Worm (Caenorhabditis elegans) whole organism, L4 larva: ENCODE results near the gene sri-2.

Experiments used
- F26F4.8 ChIP-seq: fragments of 200-800 bp; sonication (Bioruptor generic); conservative IDR thresholded peaks from 2 replicates; pipeline ENCODE4 v1.3.6; 2022; ENCODE audit warnings: missing genetic modification characterization, missing compliant biosample characterization
- F37D6.2 ChIP-seq: sonication (generic microtip); optimal IDR thresholded peaks from 2 replicates; lab custom pipeline; 2016; ENCODE audit warnings: mild to moderate bottlenecking, missing genetic modification characterization, missing compliant biosample characterization
- T26A8.4 ChIP-seq: fragments of 200-800 bp; sonication (Bioruptor generic); IDR thresholded peaks from 2 replicates; pipeline ENCODE4 v1.3.6; 2022; ENCODE audit warnings: missing genetic modification characterization, missing compliant biosample characterization
- Y48G9A.11 ChIP-seq: fragments of 200-800 bp; sonication (Bioruptor generic); IDR thresholded peaks from 2 replicates; pipeline ENCODE4 v1.3.6; 2022; ENCODE audit warnings: missing genetic modification reagents, missing genetic modification characterization, missing compliant biosample characterization
- aha-1 ChIP-seq: fragments of 150-350 bp; peaks from one replicate; lab custom pipeline; 2014; ENCODE audit warnings: missing biosample characterization, missing genetic modification characterization
- ceh-82 ChIP-seq: sonication (generic microtip); optimal IDR thresholded peaks from 2 replicates; lab custom pipeline; 2017; ENCODE audit warnings: missing biosample characterization, missing genetic modification characterization
- cey-2 ChIP-seq: sonication (generic microtip); optimal IDR thresholded peaks from 3 replicates; lab custom pipeline; 2017; ENCODE audit warnings: missing genetic modification characterization, mild to moderate bottlenecking, missing compliant biosample characterization, antibody characterized with exemption, borderline replicate concordance; ENCODE audit not compliant: insufficient read depth
- ctbp-1 ChIP-seq: fragments of 200-800 bp; sonication (Bioruptor generic); IDR thresholded peaks from 2 replicates; pipeline ENCODE4 v1.3.6; 2022; ENCODE audit warnings: missing genetic modification reagents, missing genetic modification characterization, missing compliant biosample characterization
- daf-12 ChIP-seq: fragments of 150-350 bp; optimal IDR thresholded peaks from 2 replicates; lab custom pipeline; 2014; ENCODE audit warnings: missing biosample characterization, missing genetic modification reagents, missing genetic modification characterization
- daf-16 ChIP-seq, 3 experiments: sonication (generic microtip); optimal IDR thresholded peaks; 2 replicates each; lab custom pipeline; 2016 to 2017; ENCODE audit warnings: missing genetic modification characterization in 3 of 3, missing genetic modification reagents in 3 of 3, mild to moderate bottlenecking in 2 of 3, missing compliant biosample characterization in 2 of 3, missing biosample characterization in 1 of 3, moderate library complexity in 1 of 3
- dmd-6 ChIP-seq: fragments of 200-800 bp; sonication (Bioruptor generic); IDR thresholded peaks from 2 replicates; pipeline ENCODE4 v1.3.6; 2022; ENCODE audit warnings: missing genetic modification reagents, missing genetic modification characterization, missing compliant biosample characterization
- dve-1 ChIP-seq: sonication (generic microtip); optimal IDR thresholded peaks from 2 replicates; lab custom pipeline; 2017; ENCODE audit warnings: antibody characterized with exemption, mild to moderate bottlenecking, missing genetic modification characterization, missing compliant biosample characterization; ENCODE audit not compliant: insufficient read depth
- egl-27 ChIP-seq: sonication (generic microtip); optimal IDR thresholded peaks from 3 replicates; lab custom pipeline; 2017; ENCODE audit warnings: missing biosample characterization, missing genetic modification reagents, missing genetic modification characterization
- fkh-10 ChIP-seq: fragments of 150-350 bp; optimal IDR thresholded peaks from 2 replicates; lab custom pipeline; 2014; ENCODE audit warnings: missing biosample characterization, missing genetic modification reagents, missing genetic modification characterization
- fos-1 ChIP-seq: fragments of 150-350 bp; optimal IDR thresholded peaks from 2 replicates; lab custom pipeline; 2014; ENCODE audit warnings: missing biosample characterization, missing genetic modification characterization
- hif-1 ChIP-seq, 2 experiments: sonication (generic microtip); optimal IDR thresholded peaks; 2 replicates each; lab custom pipeline; 2016 to 2017; ENCODE audit warnings: missing compliant biosample characterization in 2 of 2, missing genetic modification characterization in 2 of 2, missing genetic modification reagents in 2 of 2, missing genotype in 2 of 2, mild to moderate bottlenecking in 1 of 2
- hlh-30 ChIP-seq: sonication (generic microtip); optimal IDR thresholded peaks from 2 replicates; lab custom pipeline; 2017; ENCODE audit warnings: antibody characterized with exemption, mild to moderate bottlenecking, missing genetic modification characterization, missing compliant biosample characterization; ENCODE audit not compliant: insufficient read depth
- lin-13 ChIP-seq: fragments of 150-350 bp; optimal IDR thresholded peaks from 2 replicates; lab custom pipeline; 2014; ENCODE audit warnings: missing biosample characterization, missing genetic modification reagents, missing genetic modification characterization
- lin-15B ChIP-seq: fragments of 150-350 bp; sonication (generic microtip); optimal IDR thresholded peaks from 3 replicates; lab custom pipeline; 2014; ENCODE audit warnings: missing biosample characterization, missing genetic modification characterization
- lin-38 ChIP-seq: fragments of 200-800 bp; sonication (Bioruptor generic); IDR thresholded peaks from 2 replicates; pipeline ENCODE4 v1.3.6; 2022; ENCODE audit warnings: missing genetic modification reagents, missing genetic modification characterization, missing compliant biosample characterization
- lin-39 ChIP-seq: fragments of 150-350 bp; optimal IDR thresholded peaks from 2 replicates; lab custom pipeline; 2014; ENCODE audit warnings: missing biosample characterization, missing genetic modification reagents, missing genetic modification characterization
- madf-9 ChIP-seq: fragments of 200-800 bp; sonication (Bioruptor generic); conservative IDR thresholded peaks from 2 replicates; pipeline ENCODE4 v1.3.6; 2022; ENCODE audit warnings: missing genetic modification reagents, missing genetic modification characterization, missing compliant biosample characterization
- mdt-29 ChIP-seq: fragments of 200-800 bp; sonication (Bioruptor generic); IDR thresholded peaks from 2 replicates; pipeline ENCODE4 v1.3.6; 2022; ENCODE audit warnings: missing genetic modification reagents, missing genetic modification characterization, missing compliant biosample characterization
- mxl-3 ChIP-seq: fragments of 200-800 bp; sonication (Bioruptor generic); optimal IDR thresholded peaks from 2 replicates; lab custom pipeline; 2018; ENCODE audit warnings: mild to moderate bottlenecking, missing genetic modification characterization, missing compliant biosample characterization
- nhr-41 ChIP-seq: fragments of 200-800 bp; sonication (Bioruptor generic); IDR thresholded peaks from 2 replicates; pipeline ENCODE4 v1.3.6; 2022; ENCODE audit warnings: missing genetic modification reagents, missing genetic modification characterization, missing compliant biosample characterization
- nhr-48 ChIP-seq: sonication (generic microtip); optimal IDR thresholded peaks from 2 replicates; lab custom pipeline; 2016; ENCODE audit warnings: mild to moderate bottlenecking, missing genetic modification characterization, missing compliant biosample characterization
- nhr-6 ChIP-seq: fragments of 150-350 bp; optimal IDR thresholded peaks from 2 replicates; lab custom pipeline; 2014; ENCODE audit warnings: missing biosample characterization, missing genetic modification characterization
- nhr-77 ChIP-seq: fragments of 150-350 bp; optimal IDR thresholded peaks from 2 replicates; lab custom pipeline; 2014; ENCODE audit warnings: missing biosample characterization, missing genetic modification characterization
- php-3 ChIP-seq: fragments of 200-800 bp; sonication (Bioruptor generic); IDR thresholded peaks from 2 replicates; pipeline ENCODE4 v1.3.6; 2022; ENCODE audit warnings: missing genetic modification reagents, missing genetic modification characterization, missing compliant biosample characterization
- pqm-1 ChIP-seq: sonication (generic microtip); optimal IDR thresholded peaks from 2 replicates; lab custom pipeline; 2017; ENCODE audit warnings: missing biosample characterization, missing genetic modification characterization
- skn-1 ChIP-seq: fragments of 150-350 bp; optimal IDR thresholded peaks from 2 replicates; lab custom pipeline; 2014; ENCODE audit warnings: missing biosample characterization, missing genetic modification characterization
- tra-1 ChIP-seq: fragments of 200-800 bp; sonication (Bioruptor generic); IDR thresholded peaks from 2 replicates; pipeline ENCODE4 v1.3.6; 2022; ENCODE audit warnings: missing genetic modification reagents, missing genetic modification characterization, missing compliant biosample characterization
- unc-130 ChIP-seq: sonication (generic microtip); optimal IDR thresholded peaks from 2 replicates; lab custom pipeline; 2016; ENCODE audit warnings: missing genetic modification reagents, missing genetic modification characterization, missing compliant biosample characterization
- vab-7 ChIP-seq: fragments of 200-800 bp; sonication (Bioruptor generic); IDR thresholded peaks from 2 replicates; pipeline ENCODE4 v1.3.6; 2022; ENCODE audit warnings: missing genetic modification reagents, missing genetic modification characterization, missing compliant biosample characterization
- zfp-2 ChIP-seq: sonication (generic microtip); optimal IDR thresholded peaks from 2 replicates; lab custom pipeline; 2016; ENCODE audit warnings: mild to moderate bottlenecking, missing genetic modification characterization, missing compliant biosample characterization

The sri-2 gene

DNA sequence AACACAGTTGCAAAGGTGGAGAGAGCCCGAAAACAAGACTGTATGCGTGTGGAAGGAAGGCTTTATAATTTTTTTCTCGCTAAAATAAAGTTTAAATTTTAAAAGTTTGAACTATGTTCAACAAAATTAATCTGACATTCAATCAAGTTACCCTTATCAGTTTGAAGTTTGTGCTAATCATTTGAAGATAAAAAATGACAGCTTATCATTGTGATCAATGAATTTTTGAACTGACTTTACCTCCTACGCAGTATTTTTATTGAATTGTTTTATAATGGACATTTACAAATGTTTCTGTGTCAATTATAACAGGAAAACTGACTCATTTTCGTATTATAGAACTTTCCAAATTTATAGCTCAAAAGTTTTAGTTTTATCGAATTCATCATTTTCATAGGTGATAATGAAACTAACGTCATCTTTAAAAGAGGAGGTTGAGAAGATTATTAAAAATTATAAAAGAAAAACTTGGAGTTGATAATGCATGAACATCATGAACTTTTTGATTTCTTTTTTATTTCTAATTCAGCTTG is 13.3 kb upstream of the sri-2 start, which contains the start of gene oac-20:
Gene oac-20, plus strand, starts transcription at position 483 of the 533 bp plus-strand sequence.
- TF ChIP-seq vab-7 (no peak), pqm-1 (tag; lab: Kevin White, UChicago) (peak; percentile 90), tra-1 (0 out of 2 replicates have a peak, but pooled peaks have one; percentile 58), F26F4.8 (no peak), F37D6.2 (tag; lab: Kevin White, UChicago) (no peak), hlh-30 (tag; lab: Kevin White, UChicago) (no peak), dmd-6 (GFP tag; lab: Robert Waterston, UW) (peak; percentile 96), php-3 (GFP tag; lab: Robert Waterston, UW) (peak; percentile 66), nhr-77 (peak; percentile 61), egl-27 (no peak), nhr-48 (tag; lab: Kevin White, UChicago) (peak; percentile 16), lin-15B (tag; lab: Kevin White, UChicago) (no peak)

DNA sequence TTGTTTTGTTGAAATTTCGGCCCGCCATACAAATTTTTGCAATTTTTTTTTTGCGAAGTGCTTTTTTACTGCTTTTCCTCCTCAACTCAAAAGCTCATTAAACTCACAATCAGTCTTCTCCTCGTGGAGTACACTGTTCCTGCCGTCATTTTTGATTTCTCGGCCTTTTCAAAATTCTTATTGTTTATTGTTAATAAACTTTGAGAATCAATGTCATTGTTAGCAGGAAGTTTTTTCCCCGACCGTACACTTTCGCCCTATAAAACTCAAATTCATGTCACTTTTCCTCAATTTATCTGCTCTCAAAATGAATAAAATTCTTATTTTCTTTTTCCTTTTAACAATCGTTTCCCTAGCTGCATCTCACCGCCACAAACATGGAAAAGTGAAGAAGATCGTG is 10.8 kb upstream of the sri-2 start, which contains the start of gene clec-232:
Gene clec-232, plus strand, starts transcription at position 301 of the 400 bp plus-strand sequence.
- TF ChIP-seq lin-13 (GFP tag; lab: Kevin White, UChicago), result no peak
- no peak for TF ChIP-seq unc-130
- no peak for TF ChIP-seq T26A8.4 (GFP tag; lab: Robert Waterston, UW)
- no peak for TF ChIP-seq fkh-10 (GFP tag; lab: Kevin White, UChicago)

DNA sequence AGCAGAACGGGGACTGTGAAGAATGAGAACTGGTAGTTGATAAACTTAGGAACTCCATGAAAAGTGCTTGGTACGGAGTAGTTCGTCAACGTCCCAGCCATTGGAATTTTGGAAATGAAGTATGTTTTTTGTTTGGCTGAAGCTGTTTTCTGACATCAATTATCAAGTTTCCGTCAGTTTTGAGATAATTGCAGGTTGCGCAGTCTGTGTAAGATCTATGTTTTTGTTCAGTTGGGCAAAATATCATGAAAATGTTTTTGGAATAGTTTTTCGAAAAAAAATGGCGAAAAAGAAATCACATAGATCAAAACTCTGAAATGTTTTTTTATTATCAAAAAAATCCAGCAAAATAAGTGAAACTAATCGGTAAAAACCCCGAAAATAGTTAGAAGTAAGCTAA is 9.8 kb upstream of the sri-2 start, which contains the start of gene sru-22:
Gene sru-22, minus strand, starts transcription at position 101 of the 400 bp plus-strand sequence.
- TF ChIP-seq T26A8.4 (GFP tag; lab: Robert Waterston, UW) (no peak), aha-1 (tag; lab: Kevin White, UChicago) (peak; percentile 4), cey-2 (no peak)

DNA sequence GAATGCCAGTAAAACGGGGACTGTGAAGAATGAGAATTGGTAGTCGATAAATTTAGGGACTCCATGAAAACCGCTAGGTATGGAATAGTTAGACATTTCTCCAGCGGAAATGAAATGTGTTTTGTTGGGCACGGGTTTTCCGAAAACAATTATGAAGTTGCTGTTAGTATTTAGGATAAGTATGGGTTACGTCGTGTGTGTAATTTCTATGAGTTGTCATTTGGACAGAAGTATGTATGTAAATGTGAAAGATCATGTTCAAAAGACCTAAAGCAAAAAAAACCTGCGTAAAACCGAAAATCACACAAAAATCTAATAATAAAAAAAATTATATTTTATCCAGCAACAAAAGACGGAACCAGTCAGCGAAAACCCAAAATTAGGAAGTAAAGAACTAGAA is 7.5 kb upstream of the sri-2 start, which contains the start of gene sru-23:
Gene sru-23, minus strand, starts transcription at position 101 of the 400 bp plus-strand sequence.
- TF ChIP-seq daf-16 (GFP tag; optimal IDR thresholded peaks at IDR 0.05; lab: Kevin White, UChicago) (no peak), daf-16 (tag; optimal IDR thresholded peaks at IDR 0.05; lab: Kevin White, UChicago) (no peak), nhr-41 (GFP tag; lab: Robert Waterston, UW) (no peak), hif-1 (tag; optimal IDR thresholded peaks at IDR 0.05; lab: Kevin White, UChicago) (no peak), egl-27 (no peak), lin-39 (no peak), lin-38 (GFP tag; lab: Robert Waterston, UW) (no peak), fos-1 (tag; lab: Kevin White, UChicago) (no peak), mxl-3 (GFP tag; lab: Kevin White, UChicago) (no peak), zfp-2 (tag; lab: Kevin White, UChicago) (no peak), skn-1 (tag; lab: Kevin White, UChicago) (no peak), nhr-77 (no peak), mdt-29 (no peak), nhr-6 (tag; lab: Kevin White, UChicago) (no peak), madf-9 (no peak), dve-1 (no peak), Y48G9A.11 (GFP tag; lab: Robert Waterston, UW) (no peak), daf-12 (tag; lab: Kevin White, UChicago) (no peak), ctbp-1 (no peak), ceh-82 (tag; lab: Kevin White, UChicago) (no peak)
